Worm (Caenorhabditis elegans) whole organism, L2 larva: ENCODE results near the gene F53A10.2.

Experiments used
- C34F6.9 ChIP-seq: fragments of 150-350 bp; optimal IDR thresholded peaks from 2 replicates; lab custom pipeline; 2014; ENCODE audit warnings: missing biosample characterization, missing genetic modification characterization
- F13H6.1 ChIP-seq: sonication (generic microtip); optimal IDR thresholded peaks from 2 replicates; lab custom pipeline; 2016; ENCODE audit warnings: missing genetic modification characterization, missing compliant biosample characterization
- R02D3.7 ChIP-seq: fragments of 150-350 bp; optimal IDR thresholded peaks from 2 replicates; lab custom pipeline; 2014; ENCODE audit warnings: missing biosample characterization, missing genetic modification characterization
- Y55F3AM.14 ChIP-seq: fragments of 200-800 bp; sonication (Bioruptor generic); optimal IDR thresholded peaks from 2 replicates; lab custom pipeline; 2018; ENCODE audit warnings: mild to moderate bottlenecking, missing genetic modification characterization, missing compliant biosample characterization
- ZK546.5 ChIP-seq: sonication (generic microtip); optimal IDR thresholded peaks from 2 replicates; lab custom pipeline; 2017; ENCODE audit warnings: missing biosample characterization, missing genetic modification characterization
- alr-1 ChIP-seq: fragments of 150-350 bp; optimal IDR thresholded peaks from 2 replicates; lab custom pipeline; 2014; ENCODE audit warnings: missing biosample characterization, missing genetic modification characterization
- aly-2 ChIP-seq: fragments of 150-350 bp; optimal IDR thresholded peaks from 2 replicates; lab custom pipeline; 2014; ENCODE audit warnings: missing biosample characterization, missing genetic modification characterization
- ama-1 ChIP-seq: fragments of 150-350 bp; optimal IDR thresholded peaks from 2 replicates; lab custom pipeline; 2018; ENCODE audit warnings: inconsistent platforms
- blmp-1 ChIP-seq: sonication (generic microtip); optimal IDR thresholded peaks from 2 replicates; lab custom pipeline; 2017; ENCODE audit warnings: missing genetic modification characterization, mild to moderate bottlenecking, missing compliant biosample characterization, antibody characterized with exemption, moderate library complexity; ENCODE audit not compliant: insufficient read depth
- ceh-16 ChIP-seq: fragments of 150-350 bp; optimal IDR thresholded peaks from 2 replicates; lab custom pipeline; 2014; ENCODE audit warnings: missing biosample characterization, missing genetic modification characterization
- ceh-82 ChIP-seq: fragments of 150-350 bp; optimal IDR thresholded peaks from 2 replicates; lab custom pipeline; 2014; ENCODE audit warnings: missing biosample characterization, missing genetic modification characterization
- crh-2 ChIP-seq: sonication (generic microtip); optimal IDR thresholded peaks from 2 replicates; lab custom pipeline; 2017; ENCODE audit warnings: missing biosample characterization, missing genetic modification characterization
- dmd-4 ChIP-seq: sonication (generic microtip); optimal IDR thresholded peaks from 2 replicates; lab custom pipeline; 2017; ENCODE audit warnings: missing biosample characterization, missing genetic modification characterization
- egl-27 ChIP-seq: sonication (generic microtip); optimal IDR thresholded peaks from 3 replicates; lab custom pipeline; 2017; ENCODE audit warnings: missing biosample characterization, missing genetic modification reagents, missing genetic modification characterization
- elt-1 ChIP-seq: fragments of 150-350 bp; optimal IDR thresholded peaks from 2 replicates; lab custom pipeline; 2014; ENCODE audit warnings: missing biosample characterization, missing genetic modification characterization
- elt-3 ChIP-seq: sonication (generic microtip); optimal IDR thresholded peaks from 2 replicates; lab custom pipeline; 2017; ENCODE audit warnings: missing biosample characterization, missing genetic modification characterization
- fos-1 ChIP-seq: fragments of 150-350 bp; optimal IDR thresholded peaks from 2 replicates; lab custom pipeline; 2014; ENCODE audit warnings: missing biosample characterization, missing genetic modification characterization
- gmeb-1 ChIP-seq: fragments of 150-350 bp; optimal IDR thresholded peaks from 2 replicates; lab custom pipeline; 2014; ENCODE audit warnings: missing biosample characterization, missing genetic modification characterization
- lin-11 ChIP-seq: fragments of 150-350 bp; sonication (generic microtip); optimal IDR thresholded peaks from 2 replicates; lab custom pipeline; 2014; ENCODE audit warnings: missing biosample characterization, missing genetic modification characterization, inconsistent platforms, mixed read lengths
- lin-13 ChIP-seq: fragments of 150-350 bp; optimal IDR thresholded peaks from 2 replicates; lab custom pipeline; 2014; ENCODE audit warnings: missing biosample characterization, missing genetic modification reagents, missing genetic modification characterization
- lin-39 ChIP-seq: fragments of 150-350 bp; optimal IDR thresholded peaks from 2 replicates; lab custom pipeline; 2014; ENCODE audit warnings: missing biosample characterization, missing genetic modification reagents, missing genetic modification characterization
- lsy-2 ChIP-seq, 2 experiments: fragments of 150-350 bp in 1 of 2; sonication (generic microtip) in 1 of 2; optimal IDR thresholded peaks; 2 replicates each; lab custom pipeline; 2014 to 2017; ENCODE audit warnings: missing biosample characterization in 2 of 2, missing genetic modification characterization in 2 of 2
- mab-5 ChIP-seq: fragments of 150-350 bp; optimal IDR thresholded peaks from 2 replicates; lab custom pipeline; 2014; ENCODE audit warnings: missing biosample characterization, missing genetic modification characterization
- mbf-1 ChIP-seq: sonication (generic microtip); optimal IDR thresholded peaks from 2 replicates; lab custom pipeline; 2017; ENCODE audit warnings: missing biosample characterization, missing genetic modification characterization
- mdl-1 ChIP-seq, 2 experiments: fragments of 150-350 bp in 1 of 2; sonication (generic microtip) in 1 of 2; optimal IDR thresholded peaks; 2 replicates each; lab custom pipeline; 2017; ENCODE audit warnings: missing biosample characterization in 2 of 2, missing genetic modification characterization in 2 of 2
- nhr-10 ChIP-seq: sonication (generic microtip); optimal IDR thresholded peaks from 2 replicates; lab custom pipeline; 2017; ENCODE audit warnings: missing biosample characterization, missing genetic modification characterization
- nhr-11 ChIP-seq: fragments of 150-350 bp; optimal IDR thresholded peaks from 2 replicates; lab custom pipeline; 2014; ENCODE audit warnings: missing biosample characterization, missing genetic modification characterization
- nhr-12 ChIP-seq: fragments of 150-350 bp; optimal IDR thresholded peaks from 2 replicates; lab custom pipeline; 2014; ENCODE audit warnings: missing biosample characterization, missing genetic modification characterization
- nhr-129 ChIP-seq: fragments of 150-350 bp; optimal IDR thresholded peaks from 2 replicates; lab custom pipeline; 2014; ENCODE audit warnings: missing biosample characterization, missing genetic modification characterization
- nhr-21 ChIP-seq: fragments of 150-350 bp; optimal IDR thresholded peaks from 2 replicates; lab custom pipeline; 2014; ENCODE audit warnings: missing biosample characterization, missing genetic modification characterization
- nhr-23 ChIP-seq: fragments of 150-350 bp; optimal IDR thresholded peaks from 2 replicates; lab custom pipeline; 2014; ENCODE audit warnings: missing biosample characterization, missing genetic modification reagents, missing genetic modification characterization
- nhr-237 ChIP-seq: fragments of 150-350 bp; optimal IDR thresholded peaks from 2 replicates; lab custom pipeline; 2014; ENCODE audit warnings: missing biosample characterization, missing genetic modification characterization
- nhr-25 ChIP-seq: fragments of 150-350 bp; sonication (generic microtip); optimal IDR thresholded peaks from 3 replicates; lab custom pipeline; 2014; ENCODE audit warnings: missing biosample characterization, missing genetic modification characterization
- nhr-6 ChIP-seq: fragments of 150-350 bp; optimal IDR thresholded peaks from 2 replicates; lab custom pipeline; 2014; ENCODE audit warnings: missing biosample characterization, missing genetic modification characterization
- nhr-77 ChIP-seq: fragments of 150-350 bp; optimal IDR thresholded peaks from 2 replicates; lab custom pipeline; 2014; ENCODE audit warnings: missing biosample characterization, missing genetic modification characterization
- peb-1 ChIP-seq: fragments of 150-350 bp; optimal IDR thresholded peaks from 2 replicates; lab custom pipeline; 2014; ENCODE audit warnings: missing biosample characterization, missing genetic modification characterization
- sem-4 ChIP-seq: fragments of 150-350 bp; optimal IDR thresholded peaks from 2 replicates; lab custom pipeline; 2014; ENCODE audit warnings: missing biosample characterization, missing genetic modification reagents, missing genetic modification characterization
- skn-1 ChIP-seq: sonication (generic microtip); optimal IDR thresholded peaks from 2 replicates; lab custom pipeline; 2017; ENCODE audit warnings: missing biosample characterization, missing genetic modification characterization
- sma-3 ChIP-seq: sonication (generic microtip); optimal IDR thresholded peaks from 2 replicates; lab custom pipeline; 2016; ENCODE audit warnings: missing genetic modification reagents, missing genetic modification characterization, missing compliant biosample characterization
- sma-9 ChIP-seq, 2 experiments: fragments of 150-350 bp in 1 of 2; sonication (generic microtip) in 1 of 2; optimal IDR thresholded peaks; 2 replicates each; lab custom pipeline; 2014 to 2016; ENCODE audit warnings: missing genetic modification characterization in 2 of 2, mild to moderate bottlenecking in 1 of 2, missing biosample characterization in 1 of 2, missing compliant biosample characterization in 1 of 2, missing genetic modification reagents in 1 of 2, moderate library complexity in 1 of 2
- snpc-4 ChIP-seq: fragments of 150-350 bp; optimal IDR thresholded peaks from 2 replicates; lab custom pipeline; 2014; ENCODE audit warnings: missing biosample characterization, missing genetic modification characterization
- unc-39 ChIP-seq: fragments of 150-350 bp; optimal IDR thresholded peaks from 2 replicates; lab custom pipeline; 2014; ENCODE audit warnings: missing biosample characterization, missing genetic modification characterization
- unc-55 ChIP-seq: fragments of 150-350 bp; sonication (generic microtip); optimal IDR thresholded peaks from 3 replicates; lab custom pipeline; 2014; ENCODE audit warnings: missing biosample characterization, missing genetic modification reagents, missing genetic modification characterization
- unc-62 ChIP-seq: fragments of 150-350 bp; optimal IDR thresholded peaks from 2 replicates; lab custom pipeline; 2014; ENCODE audit warnings: missing biosample characterization, missing genetic modification reagents, missing genetic modification characterization
- zag-1 ChIP-seq: fragments of 150-350 bp; optimal IDR thresholded peaks from 2 replicates; lab custom pipeline; 2014; ENCODE audit warnings: missing biosample characterization, missing genetic modification characterization
- ztf-1 ChIP-seq: fragments of 200-800 bp; sonication (Bioruptor generic); conservative IDR thresholded peaks from 2 replicates; pipeline ENCODE4 v1.3.6; 2022; ENCODE audit warnings: missing genetic modification characterization, missing compliant biosample characterization
- ztf-11 ChIP-seq: sonication (generic microtip); optimal IDR thresholded peaks from 2 replicates; lab custom pipeline; 2017; ENCODE audit warnings: missing biosample characterization, missing genetic modification characterization
- ztf-4 ChIP-seq: fragments of 150-350 bp; optimal IDR thresholded peaks from 2 replicates; lab custom pipeline; 2014; ENCODE audit warnings: missing biosample characterization, missing genetic modification characterization

F53A10.2 gene

ce11 chrII:1246855-1247259, 49.7 kb downstream of the F53A10.2 start:
- TF ChIP-seq F13H6.1 (tag; lab: Kevin White, UChicago), result peak; percentile 100
- TF ChIP-seq nhr-77 (tag; lab: Kevin White, UChicago), result no peak
- TF ChIP-seq ztf-11 (tag; lab: Kevin White, UChicago), result no peak
- no peak for TF ChIP-seq ztf-4 (tag; lab: Kevin White, UChicago)
- TF ChIP-seq mab-5 (tag; lab: Kevin White, UChicago), result peak; percentile 9
- peak; percentile 52 for TF ChIP-seq nhr-237 (tag; lab: Kevin White, UChicago)
- peak; percentile 94 for TF ChIP-seq nhr-25 (tag; lab: Kevin White, UChicago)
- TF ChIP-seq blmp-1 (tag; lab: Kevin White, UChicago), result peak; percentile 82
- no peak for TF ChIP-seq peb-1 (tag; lab: Kevin White, UChicago)
- no peak for TF ChIP-seq unc-39 (tag; lab: Kevin White, UChicago)
- peak; percentile 87 to 90 for TF ChIP-seq mdl-1 (tag; optimal IDR thresholded peaks at IDR 0.05; lab: Kevin White, UChicago)
- TF ChIP-seq crh-2 (tag; lab: Kevin White, UChicago), result peak; percentile 46
- peak; percentile 91 for TF ChIP-seq sma-9 (GFP tag; optimal IDR thresholded peaks at IDR 0.05; lab: Kevin White, UChicago)
- no peak for TF ChIP-seq sma-9 (tag; optimal IDR thresholded peaks at IDR 0.05; lab: Kevin White, UChicago)
- TF ChIP-seq ama-1 (lab: Kevin White, UChicago), result no peak
- no peak for TF ChIP-seq nhr-6 (tag; lab: Kevin White, UChicago)
- peak; percentile 95 for TF ChIP-seq nhr-21 (tag; lab: Kevin White, UChicago)
- TF ChIP-seq Y55F3AM.14 (GFP tag; lab: Kevin White, UChicago), result peak; percentile 87
- peak; percentile 32 to 85 for TF ChIP-seq lsy-2 (tag; optimal IDR thresholded peaks at IDR 0.05; lab: Kevin White, UChicago)
- no peak for TF ChIP-seq R02D3.7 (tag; lab: Kevin White, UChicago)
- TF ChIP-seq ztf-1 (GFP tag; lab: Robert Waterston, UW), result no peak
- TF ChIP-seq egl-27 (tag; lab: Kevin White, UChicago), result peak; percentile 86
- peak; percentile 76 for TF ChIP-seq ceh-82 (tag; lab: Kevin White, UChicago)
- TF ChIP-seq ZK546.5 (tag; lab: Kevin White, UChicago), result no peak
- TF ChIP-seq gmeb-1 (tag; lab: Kevin White, UChicago), result peak; percentile 46
- TF ChIP-seq nhr-11 (tag; lab: Kevin White, UChicago), result no peak
- TF ChIP-seq lin-13 (GFP tag; lab: Kevin White, UChicago), result peak; percentile 61
- TF ChIP-seq nhr-12 (tag; lab: Kevin White, UChicago), result no peak
- peak; percentile 43 for TF ChIP-seq C34F6.9 (tag; lab: Kevin White, UChicago)
- TF ChIP-seq lin-11 (tag; lab: Kevin White, UChicago), result peak; percentile 39
- TF ChIP-seq unc-55 (GFP tag; lab: Kevin White, UChicago), result peak; percentile 83
- no peak for TF ChIP-seq skn-1 (tag; lab: Kevin White, UChicago)
- peak; percentile 53 for TF ChIP-seq nhr-129 (tag; lab: Kevin White, UChicago)
- peak; percentile 69 for TF ChIP-seq ceh-16 (tag; lab: Kevin White, UChicago)
- TF ChIP-seq zag-1 (tag; lab: Kevin White, UChicago), result peak; percentile 91
- TF ChIP-seq nhr-10, result no peak
- no peak for TF ChIP-seq alr-1 (tag; lab: Kevin White, UChicago)
- TF ChIP-seq mbf-1 (tag; lab: Kevin White, UChicago), result no peak
- TF ChIP-seq sem-4 (tag; lab: Kevin White, UChicago), result peak; percentile 72
- TF ChIP-seq fos-1 (tag; lab: Kevin White, UChicago), result peak; percentile 84
- peak; percentile 65 for TF ChIP-seq unc-62
- TF ChIP-seq aly-2 (tag; lab: Kevin White, UChicago), result no peak
- peak; percentile 43 for TF ChIP-seq elt-1 (tag; lab: Kevin White, UChicago)
- TF ChIP-seq snpc-4 (tag; lab: Kevin White, UChicago), result no peak
- TF ChIP-seq elt-3, result no peak
- no peak for TF ChIP-seq dmd-4 (tag; lab: Kevin White, UChicago)
- no peak for TF ChIP-seq nhr-23 (tag; lab: Kevin White, UChicago)
- TF ChIP-seq sma-3 (GFP tag; lab: Kevin White, UChicago), result peak; percentile 89
- no peak for TF ChIP-seq lin-39 (tag; lab: Kevin White, UChicago)
